Worm (Caenorhabditis elegans) whole organism, L4 larva: ENCODE data around the gene C36A4.4.

Source experiments
- F26F4.8 ChIP-seq: fragments of 200-800 bp; sonication (Bioruptor generic); conservative IDR thresholded peaks from 2 replicates; pipeline ENCODE4 v1.3.6; 2022; ENCODE audit warnings: missing genetic modification characterization, missing compliant biosample characterization
- F49E8.2 ChIP-seq: sonication (generic microtip); optimal IDR thresholded peaks from 2 replicates; lab custom pipeline; 2016; ENCODE audit warnings: missing compliant biosample characterization, mild to moderate bottlenecking, missing genetic modification characterization, borderline replicate concordance
- Y48G9A.11 ChIP-seq: fragments of 200-800 bp; sonication (Bioruptor generic); IDR thresholded peaks from 2 replicates; pipeline ENCODE4 v1.3.6; 2022; ENCODE audit warnings: missing genetic modification reagents, missing genetic modification characterization, missing compliant biosample characterization
- arid-1 ChIP-seq: fragments of 200-800 bp; sonication (Bioruptor generic); conservative IDR thresholded peaks from 2 replicates; pipeline ENCODE4 v1.3.6; 2022; ENCODE audit warnings: missing genetic modification reagents, missing genetic modification characterization, missing compliant biosample characterization
- ceh-82 ChIP-seq: sonication (generic microtip); optimal IDR thresholded peaks from 2 replicates; lab custom pipeline; 2017; ENCODE audit warnings: missing biosample characterization, missing genetic modification characterization
- ctbp-1 ChIP-seq: fragments of 200-800 bp; sonication (Bioruptor generic); IDR thresholded peaks from 2 replicates; pipeline ENCODE4 v1.3.6; 2022; ENCODE audit warnings: missing genetic modification reagents, missing genetic modification characterization, missing compliant biosample characterization
- fkh-10 ChIP-seq: fragments of 150-350 bp; optimal IDR thresholded peaks from 2 replicates; lab custom pipeline; 2014; ENCODE audit warnings: missing biosample characterization, missing genetic modification reagents, missing genetic modification characterization
- lin-39 ChIP-seq: fragments of 150-350 bp; optimal IDR thresholded peaks from 2 replicates; lab custom pipeline; 2014; ENCODE audit warnings: missing biosample characterization, missing genetic modification reagents, missing genetic modification characterization
- mdl-1 ChIP-seq, 2 experiments: fragments of 150-350 bp in 1 of 2; sonication (generic microtip) in 1 of 2; optimal IDR thresholded peaks; 2 replicates each; lab custom pipeline; 2014 to 2017; ENCODE audit warnings: missing biosample characterization in 2 of 2, missing genetic modification characterization in 2 of 2
- mep-1 ChIP-seq: fragments of 150-350 bp; sonication (generic microtip); optimal IDR thresholded peaks from 3 replicates; lab custom pipeline; 2014; ENCODE audit warnings: missing biosample characterization, missing genetic modification characterization
- nhr-111 ChIP-seq: fragments of 200-800 bp; sonication (Bioruptor generic); optimal IDR thresholded peaks from 2 replicates; lab custom pipeline; 2018; ENCODE audit warnings: mild to moderate bottlenecking, missing genetic modification characterization, missing compliant biosample characterization
- nhr-76 ChIP-seq: fragments of 150-350 bp; optimal IDR thresholded peaks from 2 replicates; lab custom pipeline; 2014; ENCODE audit warnings: missing biosample characterization, missing genetic modification characterization
- rbr-2 ChIP-seq: sonication (generic microtip); optimal IDR thresholded peaks from 2 replicates; lab custom pipeline; 2016; ENCODE audit warnings: missing genotype, missing genetic modification characterization, missing compliant biosample characterization
- unc-39 ChIP-seq: sonication (generic microtip); optimal IDR thresholded peaks from 2 replicates; lab custom pipeline; 2017; ENCODE audit warnings: missing biosample characterization, missing genetic modification characterization

ce11 chrIII:3834800-3835271 is 8.6 kb downstream of the C36A4.4 start, which contains the start of gene cyp-25A2:
- no peak for TF ChIP-seq rbr-2 (tag; lab: Kevin White, UChicago)
- no peak for TF ChIP-seq unc-39 (tag; lab: Kevin White, UChicago)
- no peak for TF ChIP-seq Y48G9A.11 (GFP tag; lab: Robert Waterston, UW)
- no peak for TF ChIP-seq ctbp-1 (GFP tag; lab: Robert Waterston, UW)
- TF ChIP-seq F49E8.2 (tag; lab: Kevin White, UChicago): no peak
- TF ChIP-seq mep-1 (tag; lab: Kevin White, UChicago): no peak
- TF ChIP-seq nhr-111 (GFP tag; lab: Kevin White, UChicago): no peak
- TF ChIP-seq arid-1 (GFP tag; lab: Robert Waterston, UW): no peak
- TF ChIP-seq fkh-10 (GFP tag; lab: Kevin White, UChicago): no peak
- no peak for TF ChIP-seq ceh-82 (tag; lab: Kevin White, UChicago)
- no peak for TF ChIP-seq lin-39 (tag; lab: Kevin White, UChicago)
- no peak for TF ChIP-seq F26F4.8 (GFP tag; lab: Robert Waterston, UW)
- no peak for TF ChIP-seq mdl-1 (tag; optimal IDR thresholded peaks at IDR 0.05; lab: Kevin White, UChicago)
- TF ChIP-seq nhr-76: no peak
